Worm (Caenorhabditis elegans) whole organism, early embryonic: ENCODE data around the gene nhr-21.

ENCODE experiments used
- B0310.2 ChIP-seq: sonication (generic microtip); optimal IDR thresholded peaks from 2 replicates; lab custom pipeline; 2016; ENCODE audit warnings: mild to moderate bottlenecking, missing genetic modification characterization, missing compliant biosample characterization
- aly-1 ChIP-seq: sonication (generic microtip); optimal IDR thresholded peaks from 2 replicates; lab custom pipeline; 2016; ENCODE audit warnings: missing genetic modification characterization, missing compliant biosample characterization
- ama-1 ChIP-seq: fragments of 150-350 bp; optimal IDR thresholded peaks from 2 replicates; lab custom pipeline; 2014
- ceh-13 ChIP-seq: fragments of 200-800 bp; sonication (Bioruptor generic); optimal IDR thresholded peaks from 2 replicates; lab custom pipeline; 2018; ENCODE audit warnings: mild to moderate bottlenecking, missing genetic modification characterization, missing compliant biosample characterization
- ceh-36 ChIP-seq: sonication (generic microtip); optimal IDR thresholded peaks from 2 replicates; lab custom pipeline; 2016; ENCODE audit warnings: missing genetic modification characterization, inconsistent platforms, missing compliant biosample characterization
- ets-7 ChIP-seq: sonication (generic microtip); optimal IDR thresholded peaks from 2 replicates; lab custom pipeline; 2016; ENCODE audit warnings: missing genotype, missing genetic modification characterization, missing compliant biosample characterization
- flt-1 ChIP-seq: fragments of 200-800 bp; sonication (Bioruptor generic); IDR thresholded peaks from 2 replicates; pipeline ENCODE4 v1.3.6; 2022; ENCODE audit warnings: missing genetic modification characterization, missing compliant biosample characterization
- hmbx-1 ChIP-seq: sonication (generic microtip); optimal IDR thresholded peaks from 2 replicates; lab custom pipeline; 2016; ENCODE audit warnings: mild to moderate bottlenecking, missing genetic modification characterization, missing compliant biosample characterization
- hmg-4 ChIP-seq: fragments of 200-800 bp; sonication (Bioruptor generic); optimal IDR thresholded peaks from 2 replicates; lab custom pipeline; 2018; ENCODE audit warnings: mild to moderate bottlenecking, missing genetic modification characterization, missing compliant biosample characterization
- hnd-1 ChIP-seq: sonication (generic microtip); optimal IDR thresholded peaks from 2 replicates; lab custom pipeline; 2016; ENCODE audit warnings: missing genetic modification characterization, missing compliant biosample characterization
- scrt-1 ChIP-seq: fragments of 200-800 bp; sonication (Bioruptor generic); IDR thresholded peaks from 2 replicates; pipeline ENCODE4 v1.3.6; 2022; ENCODE audit warnings: missing genetic modification characterization, missing compliant biosample characterization
- tbx-11 ChIP-seq: fragments of 200-800 bp; sonication (Bioruptor generic); IDR thresholded peaks from 2 replicates; pipeline ENCODE4 v1.3.6; 2022; ENCODE audit warnings: missing genetic modification characterization, missing compliant biosample characterization
- tra-4 ChIP-seq: sonication (generic microtip); optimal IDR thresholded peaks from 2 replicates; lab custom pipeline; 2017; ENCODE audit warnings: missing genetic modification characterization, missing compliant biosample characterization

- TF ChIP-seq hnd-1 (no peak), flt-1 (GFP tag; lab: Robert Waterston, UW) (no peak), B0310.2 (no peak), hmg-4 (no peak), hmbx-1 (tag; lab: Kevin White, UChicago) (no peak), ceh-36 (tag; lab: Kevin White, UChicago) (no peak), ama-1 (no peak), tra-4 (tag; lab: Kevin White, UChicago) (no peak), scrt-1 (GFP tag; lab: Robert Waterston, UW) (no peak), ets-7 (no peak), ceh-13 (no peak), aly-1 (tag; lab: Kevin White, UChicago) (no peak), tbx-11 (no peak)
These were observed 46.4 kb downstream of the nhr-21 start, which contains the start of gene sre-3 for ce11 chrII:7385442-7385841.
